Worm (Caenorhabditis elegans) whole organism, L3 larva: Measurements from ENCODE around the gene ndua-7.

Source experiments
- fkh-10 ChIP-seq: sonication (generic microtip); optimal IDR thresholded peaks from 2 replicates; lab custom pipeline; 2017; ENCODE audit warnings: missing biosample characterization, missing genetic modification reagents, missing genetic modification characterization
- jun-1 ChIP-seq: fragments of 150-350 bp; optimal IDR thresholded peaks from 2 replicates; lab custom pipeline; 2014; ENCODE audit warnings: missing biosample characterization, missing genetic modification reagents, missing genetic modification characterization
- pha-4 ChIP-seq: fragments of 150-350 bp; optimal IDR thresholded peaks from 2 replicates; lab custom pipeline; 2014; ENCODE audit warnings: missing biosample characterization, missing genetic modification reagents, missing genetic modification characterization
- pqm-1 ChIP-seq: fragments of 150-350 bp; optimal IDR thresholded peaks from 2 replicates; lab custom pipeline; 2017; ENCODE audit warnings: missing biosample characterization, missing genetic modification characterization, inconsistent platforms
- snpc-4 ChIP-seq: fragments of 150-350 bp; optimal IDR thresholded peaks from 2 replicates; lab custom pipeline; 2014; ENCODE audit warnings: missing biosample characterization, missing genetic modification characterization
- zag-1 ChIP-seq: fragments of 150-350 bp; optimal IDR thresholded peaks from 2 replicates; lab custom pipeline; 2014; ENCODE audit warnings: missing biosample characterization, missing genetic modification characterization

ce11 chrII:13530657-13531056, 36.3 kb upstream of the ndua-7 start:
- no peak for TF ChIP-seq jun-1
- TF ChIP-seq pqm-1 (tag; lab: Kevin White, UChicago), result no peak
- no peak for TF ChIP-seq pha-4 (tag; lab: Kevin White, UChicago)
- TF ChIP-seq snpc-4 (tag; lab: Kevin White, UChicago), result no peak
- no peak for TF ChIP-seq zag-1 (tag; lab: Kevin White, UChicago)
- TF ChIP-seq fkh-10, result no peak
